Fruit fly (Drosophila melanogaster): ENCODE results near the gene Obp85a.

- no peak for TF ChIP-seq CG14441 (GFP tag; IDR thresholded peaks at IDR 0.05)
- TF ChIP-seq ab (GFP tag; optimal IDR thresholded peaks at IDR 0.05) = no peak
- TF ChIP-seq Ets65A (GFP tag) = no peak
- TF ChIP-seq slou (GFP tag; optimal IDR thresholded peaks at IDR 0.05) = no peak
- TF ChIP-seq Nf-YB (GFP tag; optimal IDR thresholded peaks at IDR 0.05) = no peak
- no peak for TF ChIP-seq en (GFP tag; optimal IDR thresholded peaks at IDR 0.05)
Observed at dm6 chr3R:8469716-8470393, 49.5 kb upstream of the Obp85a start.

All from whole organism, embryonic.